Worm (Caenorhabditis elegans): ENCODE measurements around the gene msa-1.

The msa-1 gene

DNA sequence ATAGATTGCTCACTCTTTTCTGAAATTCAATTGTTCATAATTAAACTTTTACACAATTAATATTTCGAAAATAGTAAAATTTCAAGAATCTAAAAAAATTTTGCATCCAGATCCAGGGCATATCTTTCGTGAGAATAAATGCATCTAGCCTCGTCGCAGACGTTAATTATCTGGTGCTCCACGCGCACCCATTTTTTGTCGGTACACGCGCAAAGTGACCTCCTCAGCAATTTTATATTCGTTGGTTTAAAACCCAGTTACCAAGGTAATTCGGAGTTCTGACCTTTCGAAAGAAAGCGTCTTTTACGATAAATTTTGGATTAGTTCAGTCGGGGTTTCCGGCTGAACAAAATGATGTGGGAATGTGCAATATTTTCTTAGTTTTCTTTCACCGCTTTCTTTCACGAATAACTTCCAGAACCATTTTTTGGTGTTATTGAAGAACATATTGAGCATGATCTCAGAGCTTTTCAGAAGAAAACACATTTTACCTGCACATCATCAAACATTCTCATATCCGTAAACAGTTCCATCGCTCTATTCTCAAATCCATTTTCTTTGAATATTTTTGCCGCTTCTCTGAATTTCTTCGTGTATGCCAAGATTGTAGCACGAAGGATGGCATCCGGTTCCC, 51.9 kb downstream of the msa-1 start (continued):
- no peak for TF ChIP-seq rec-8 (tag; optimal IDR thresholded peaks at IDR 0.05)
- TF ChIP-seq F39B2.1 (GFP tag; IDR thresholded peaks at IDR 0.05), result no peak
- no peak for TF ChIP-seq ZK185.1 (tag; optimal IDR thresholded peaks at IDR 0.05; ENCODE audit: poor library complexity, severe bottlenecking)
- peak; percentile 56 for TF ChIP-seq hmg-1.2 (GFP tag; IDR thresholded peaks at IDR 0.05)
- peak; percentile 93 for TF ChIP-seq attf-6 (GFP tag; IDR thresholded peaks at IDR 0.05)
- no peak for TF ChIP-seq dox-1 (GFP tag; IDR thresholded peaks at IDR 0.05)
- no peak for TF ChIP-seq hrde-1 (tag; optimal IDR thresholded peaks at IDR 0.05; ENCODE audit: borderline replicate concordance)
- TF ChIP-seq F37B4.10 (GFP tag; IDR thresholded peaks at IDR 0.05), result no peak
- TF ChIP-seq nfya-2 (GFP tag; IDR thresholded peaks at IDR 0.05), result no peak
- no peak for TF ChIP-seq dpff-1 (tag; optimal IDR thresholded peaks at IDR 0.05)
- TF ChIP-seq bed-1 (GFP tag; IDR thresholded peaks at IDR 0.05), result no peak
- TF ChIP-seq repo-1 (tag; optimal IDR thresholded peaks at IDR 0.05), result no peak
- TF ChIP-seq F57A8.1 (GFP tag; optimal IDR thresholded peaks at IDR 0.05), result no peak
- TF ChIP-seq Y56A3A.18 (GFP tag; IDR thresholded peaks at IDR 0.05), result no peak
- no peak for TF ChIP-seq ztf-18 (tag; optimal IDR thresholded peaks at IDR 0.05)
- TF ChIP-seq ceh-58 (GFP tag; IDR thresholded peaks at IDR 0.05), result no peak
- TF ChIP-seq him-1 (tag; optimal IDR thresholded peaks at IDR 0.05), result no peak
- TF ChIP-seq cebp-1 (GFP tag; IDR thresholded peaks at IDR 0.05), result no peak
- TF ChIP-seq cebp-1 (tag; optimal IDR thresholded peaks at IDR 0.05), result no peak
- TF ChIP-seq K12H6.12 (tag; optimal IDR thresholded peaks at IDR 0.05), result no peak
- TF ChIP-seq nfya-1 (tag; optimal IDR thresholded peaks at IDR 0.05; ENCODE audit: borderline replicate concordance, insufficient read depth), result no peak
- peak; percentile 82 for TF ChIP-seq snpc-4 (GFP tag; optimal IDR thresholded peaks at IDR 0.05)
- peak; percentile 86 to 97 (median 94) for TF ChIP-seq snpc-4 (tag; optimal IDR thresholded peaks at IDR 0.05)
- TF ChIP-seq efl-1 (GFP tag; optimal IDR thresholded peaks at IDR 0.05), result no peak
- TF ChIP-seq lsl-1 (GFP tag; optimal IDR thresholded peaks at IDR 0.05), result peak; percentile 45
- no peak for TF ChIP-seq attf-5 (GFP tag; optimal IDR thresholded peaks at IDR 0.05)
- TF ChIP-seq zim-3 (tag; optimal IDR thresholded peaks at IDR 0.05), result no peak
- TF ChIP-seq cebp-2 (GFP tag; IDR thresholded peaks at IDR 0.05), result no peak
- no peak for TF ChIP-seq let-607 (tag; optimal IDR thresholded peaks at IDR 0.05)
- no peak for TF ChIP-seq dpl-1 (GFP tag; optimal IDR thresholded peaks at IDR 0.05)
- TF ChIP-seq gei-17 (GFP tag; optimal IDR thresholded peaks at IDR 0.05), result no peak
- TF ChIP-seq B0019.2 (GFP tag; conservative IDR thresholded peaks at IDR 0.05), result no peak
- TF ChIP-seq nhr-90 (tag; optimal IDR thresholded peaks at IDR 0.05), result no peak
- TF ChIP-seq ceh-79 (tag; optimal IDR thresholded peaks at IDR 0.05), result no peak

Data from whole organism, young adult.